Worm (Caenorhabditis elegans) whole organism, L4 larva: Measurements from ENCODE around the gene F08H9.3.
A peak's percentile ranks its signal among the peaks of the same experiment; 100 is the strongest.

Experiments
- F49E8.2 ChIP-seq: sonication (generic microtip); optimal IDR thresholded peaks from 2 replicates; lab custom pipeline; 2016; ENCODE audit warnings: missing compliant biosample characterization, mild to moderate bottlenecking, missing genetic modification characterization, borderline replicate concordance
- T26A8.4 ChIP-seq: fragments of 200-800 bp; sonication (Bioruptor generic); IDR thresholded peaks from 2 replicates; pipeline ENCODE4 v1.3.6; 2022; ENCODE audit warnings: missing genetic modification characterization, missing compliant biosample characterization
- Y105C5A.15 ChIP-seq: fragments of 200-800 bp; sonication (Bioruptor generic); IDR thresholded peaks from 2 replicates; pipeline ENCODE4 v1.3.6; 2022; ENCODE audit warnings: missing genetic modification characterization, missing compliant biosample characterization
- Y48G9A.11 ChIP-seq: fragments of 200-800 bp; sonication (Bioruptor generic); IDR thresholded peaks from 2 replicates; pipeline ENCODE4 v1.3.6; 2022; ENCODE audit warnings: missing genetic modification reagents, missing genetic modification characterization, missing compliant biosample characterization
- Y5F2A.4 ChIP-seq: fragments of 200-800 bp; sonication (Bioruptor generic); optimal IDR thresholded peaks from 2 replicates; lab custom pipeline; 2018; ENCODE audit warnings: mild to moderate bottlenecking, missing genetic modification characterization, missing compliant biosample characterization
- ZK546.5 ChIP-seq, 2 experiments: sonication (generic microtip); optimal IDR thresholded peaks; 2 replicates each; lab custom pipeline; 2017; ENCODE audit warnings: missing biosample characterization in 2 of 2, missing genetic modification characterization in 2 of 2
- aha-1 ChIP-seq: fragments of 150-350 bp; peaks from one replicate; lab custom pipeline; 2014; ENCODE audit warnings: missing biosample characterization, missing genetic modification characterization
- aly-2 ChIP-seq: sonication (generic microtip); optimal IDR thresholded peaks from 2 replicates; lab custom pipeline; 2018; ENCODE audit warnings: missing biosample characterization, missing genetic modification characterization
- ama-1 ChIP-seq: fragments of 150-350 bp; optimal IDR thresholded peaks from 2 replicates; lab custom pipeline; 2014; ENCODE audit warnings: inconsistent platforms, mixed read lengths
- arid-1 ChIP-seq: fragments of 200-800 bp; sonication (Bioruptor generic); conservative IDR thresholded peaks from 2 replicates; pipeline ENCODE4 v1.3.6; 2022; ENCODE audit warnings: missing genetic modification reagents, missing genetic modification characterization, missing compliant biosample characterization
- ceh-32 ChIP-seq: sonication (generic microtip); optimal IDR thresholded peaks from 2 replicates; lab custom pipeline; 2016; ENCODE audit warnings: mild to moderate bottlenecking, missing genetic modification characterization, missing compliant biosample characterization; ENCODE audit not compliant: poor library complexity
- ceh-44 ChIP-seq: fragments of 200-800 bp; sonication (Bioruptor generic); IDR thresholded peaks from 2 replicates; pipeline ENCODE4 v1.3.6; 2022; ENCODE audit warnings: missing genetic modification reagents, missing genetic modification characterization, missing compliant biosample characterization
- ceh-62 ChIP-seq: sonication (generic microtip); optimal IDR thresholded peaks from 2 replicates; lab custom pipeline; 2017; ENCODE audit warnings: missing biosample characterization, missing genetic modification characterization
- ceh-82 ChIP-seq: sonication (generic microtip); optimal IDR thresholded peaks from 2 replicates; lab custom pipeline; 2017; ENCODE audit warnings: missing biosample characterization, missing genetic modification characterization
- daf-16 ChIP-seq, 3 experiments: sonication (generic microtip); optimal IDR thresholded peaks; 2 replicates each; lab custom pipeline; 2016 to 2017; ENCODE audit warnings: missing genetic modification characterization in 3 of 3, missing genetic modification reagents in 3 of 3, mild to moderate bottlenecking in 2 of 3, missing compliant biosample characterization in 2 of 3, missing biosample characterization in 1 of 3, moderate library complexity in 1 of 3
- daf-19 ChIP-seq: fragments of 200-800 bp; sonication (Bioruptor generic); conservative IDR thresholded peaks from 2 replicates; pipeline ENCODE4 v1.3.6; 2022; ENCODE audit warnings: missing genetic modification characterization, missing compliant biosample characterization
- daf-8 ChIP-seq: fragments of 200-800 bp; sonication (Bioruptor generic); IDR thresholded peaks from 2 replicates; pipeline ENCODE4 v1.3.6; 2022; ENCODE audit warnings: missing genetic modification characterization, missing compliant biosample characterization
- dmd-8 ChIP-seq: fragments of 200-800 bp; sonication (Bioruptor generic); IDR thresholded peaks from 2 replicates; pipeline ENCODE4 v1.3.6; 2022; ENCODE audit warnings: missing genetic modification characterization, missing compliant biosample characterization
- egl-43 ChIP-seq: fragments of 200-800 bp; sonication (Bioruptor generic); IDR thresholded peaks from 2 replicates; pipeline ENCODE4 v1.3.6; 2022; ENCODE audit warnings: missing genetic modification reagents, missing genetic modification characterization, missing compliant biosample characterization
- gei-8 ChIP-seq: fragments of 200-800 bp; sonication (Bioruptor generic); optimal IDR thresholded peaks from 2 replicates; lab custom pipeline; 2018; ENCODE audit warnings: mild to moderate bottlenecking, missing genetic modification characterization, missing compliant biosample characterization
- hmg-1.1 ChIP-seq: fragments of 200-800 bp; sonication (Bioruptor generic); IDR thresholded peaks from 2 replicates; pipeline ENCODE4 v1.3.6; 2022; ENCODE audit warnings: missing genetic modification reagents, missing genetic modification characterization, missing compliant biosample characterization
- jun-1 ChIP-seq: fragments of 150-350 bp; optimal IDR thresholded peaks from 2 replicates; lab custom pipeline; 2014; ENCODE audit warnings: missing biosample characterization, missing genetic modification reagents, missing genetic modification characterization
- lim-7 ChIP-seq: fragments of 200-800 bp; sonication (Bioruptor generic); IDR thresholded peaks from 2 replicates; pipeline ENCODE4 v1.3.6; 2022; ENCODE audit warnings: missing genetic modification characterization, missing compliant biosample characterization
- lin-29 ChIP-seq: fragments of 200-800 bp; sonication (Bioruptor generic); IDR thresholded peaks from 2 replicates; pipeline ENCODE4 v1.3.6; 2022; ENCODE audit warnings: missing genetic modification reagents, missing genetic modification characterization, missing compliant biosample characterization
- lin-38 ChIP-seq: fragments of 200-800 bp; sonication (Bioruptor generic); IDR thresholded peaks from 2 replicates; pipeline ENCODE4 v1.3.6; 2022; ENCODE audit warnings: missing genetic modification reagents, missing genetic modification characterization, missing compliant biosample characterization
- lin-39 ChIP-seq: fragments of 150-350 bp; optimal IDR thresholded peaks from 2 replicates; lab custom pipeline; 2014; ENCODE audit warnings: missing biosample characterization, missing genetic modification reagents, missing genetic modification characterization
- lir-3 ChIP-seq: sonication (generic microtip); optimal IDR thresholded peaks from 2 replicates; lab custom pipeline; 2016; ENCODE audit warnings: mild to moderate bottlenecking, missing genetic modification characterization, missing compliant biosample characterization
- lsy-2 ChIP-seq, 2 experiments: fragments of 150-350 bp in 1 of 2; sonication (generic microtip) in 1 of 2; optimal IDR thresholded peaks; 2 replicates each; lab custom pipeline; 2014 to 2017; ENCODE audit warnings: missing biosample characterization in 2 of 2, missing genetic modification characterization in 2 of 2
- mep-1 ChIP-seq: fragments of 150-350 bp; sonication (generic microtip); optimal IDR thresholded peaks from 3 replicates; lab custom pipeline; 2014; ENCODE audit warnings: missing biosample characterization, missing genetic modification characterization
- mxl-2 ChIP-seq: fragments of 200-800 bp; sonication (Bioruptor generic); conservative IDR thresholded peaks from 2 replicates; pipeline ENCODE4 v1.3.6; 2022; ENCODE audit warnings: missing genetic modification reagents, missing genetic modification characterization, missing compliant biosample characterization
- nhr-102 ChIP-seq: sonication (generic microtip); optimal IDR thresholded peaks from 2 replicates; lab custom pipeline; 2016; ENCODE audit warnings: mild to moderate bottlenecking, missing genetic modification characterization, moderate library complexity, missing compliant biosample characterization
- nhr-111 ChIP-seq: fragments of 200-800 bp; sonication (Bioruptor generic); optimal IDR thresholded peaks from 2 replicates; lab custom pipeline; 2018; ENCODE audit warnings: mild to moderate bottlenecking, missing genetic modification characterization, missing compliant biosample characterization
- nhr-25 ChIP-seq: sonication (generic microtip); optimal IDR thresholded peaks from 2 replicates; lab custom pipeline; 2017; ENCODE audit warnings: missing genetic modification characterization, mild to moderate bottlenecking, missing compliant biosample characterization, antibody characterized with exemption, moderate library complexity, borderline replicate concordance; ENCODE audit not compliant: insufficient read depth
- nhr-41 ChIP-seq: fragments of 200-800 bp; sonication (Bioruptor generic); IDR thresholded peaks from 2 replicates; pipeline ENCODE4 v1.3.6; 2022; ENCODE audit warnings: missing genetic modification reagents, missing genetic modification characterization, missing compliant biosample characterization
- nhr-42 ChIP-seq: fragments of 200-800 bp; sonication (Bioruptor generic); IDR thresholded peaks from 2 replicates; pipeline ENCODE4 v1.3.6; 2022; ENCODE audit warnings: missing genetic modification characterization, missing compliant biosample characterization
- nhr-48 ChIP-seq: sonication (generic microtip); optimal IDR thresholded peaks from 2 replicates; lab custom pipeline; 2016; ENCODE audit warnings: mild to moderate bottlenecking, missing genetic modification characterization, missing compliant biosample characterization
- pha-4 ChIP-seq, 2 experiments: fragments of 150-350 bp in 1 of 2; fragments of 200-800 bp in 1 of 2; sonication (Bioruptor generic) in 1 of 2; IDR thresholded peaks in 1 of 2; optimal IDR thresholded peaks in 1 of 2; 2 replicates each; pipeline versions ENCODE4 v1.3.6 to Lab custom; 2014 to 2022; ENCODE audit warnings: missing genetic modification characterization in 2 of 2, missing genetic modification reagents in 2 of 2, missing biosample characterization in 1 of 2, missing compliant biosample characterization in 1 of 2
- php-3 ChIP-seq: fragments of 200-800 bp; sonication (Bioruptor generic); IDR thresholded peaks from 2 replicates; pipeline ENCODE4 v1.3.6; 2022; ENCODE audit warnings: missing genetic modification reagents, missing genetic modification characterization, missing compliant biosample characterization
- pqm-1 ChIP-seq: sonication (generic microtip); optimal IDR thresholded peaks from 2 replicates; lab custom pipeline; 2017; ENCODE audit warnings: missing biosample characterization, missing genetic modification characterization
- rbr-2 ChIP-seq: sonication (generic microtip); optimal IDR thresholded peaks from 2 replicates; lab custom pipeline; 2016; ENCODE audit warnings: missing genotype, missing genetic modification characterization, missing compliant biosample characterization
- sdz-12 ChIP-seq: fragments of 200-800 bp; sonication (Bioruptor generic); optimal IDR thresholded peaks from 2 replicates; lab custom pipeline; 2018; ENCODE audit warnings: mild to moderate bottlenecking, missing genetic modification characterization, missing compliant biosample characterization
- skn-1 ChIP-seq: fragments of 150-350 bp; optimal IDR thresholded peaks from 2 replicates; lab custom pipeline; 2014; ENCODE audit warnings: missing biosample characterization, missing genetic modification characterization
- snpc-4 ChIP-seq: fragments of 150-350 bp; optimal IDR thresholded peaks from 2 replicates; lab custom pipeline; 2014; ENCODE audit warnings: missing biosample characterization, missing genetic modification characterization
- tra-1 ChIP-seq: fragments of 200-800 bp; sonication (Bioruptor generic); IDR thresholded peaks from 2 replicates; pipeline ENCODE4 v1.3.6; 2022; ENCODE audit warnings: missing genetic modification reagents, missing genetic modification characterization, missing compliant biosample characterization
- unc-130 ChIP-seq: sonication (generic microtip); optimal IDR thresholded peaks from 2 replicates; lab custom pipeline; 2016; ENCODE audit warnings: missing genetic modification reagents, missing genetic modification characterization, missing compliant biosample characterization
- zag-1 ChIP-seq: fragments of 150-350 bp; optimal IDR thresholded peaks from 2 replicates; lab custom pipeline; 2014; ENCODE audit warnings: missing biosample characterization, missing genetic modification characterization
- zfp-2 ChIP-seq: sonication (generic microtip); optimal IDR thresholded peaks from 2 replicates; lab custom pipeline; 2016; ENCODE audit warnings: mild to moderate bottlenecking, missing genetic modification characterization, missing compliant biosample characterization

The F08H9.3 gene

DNA sequence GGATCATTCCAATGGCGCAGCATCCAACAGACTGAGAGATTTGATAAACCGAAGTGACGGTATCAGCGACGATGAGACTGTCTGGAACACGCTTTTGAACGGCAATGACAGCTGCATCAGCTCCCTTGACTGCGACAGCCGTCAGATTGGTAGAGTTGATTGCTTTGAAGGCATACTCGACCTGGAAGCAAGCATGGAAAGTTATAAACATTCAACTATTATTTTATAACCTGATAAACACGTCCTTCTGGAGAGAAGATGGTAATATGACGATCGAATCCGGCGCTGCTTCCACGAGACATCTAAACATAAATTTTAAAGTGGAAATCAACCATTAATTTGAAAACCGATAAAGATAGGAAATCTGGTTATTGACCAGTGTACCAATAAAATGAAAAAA lies 40.8 kb downstream of the F08H9.3 start, which contains the start of gene pas-1:
TSS of gene pas-1 (minus strand) at position 302 of the 400 bp plus-strand sequence.
- TF ChIP-seq gei-8, result no peak
- TF ChIP-seq Y105C5A.15, result 0 out of 2 replicates have a peak, but pooled peaks have one; percentile 12
- TF ChIP-seq arid-1, result 0 out of 2 replicates have a peak, but pooled peaks have one; percentile 6
- peak; percentile 38 for TF ChIP-seq aha-1 (tag; lab: Kevin White, UChicago)
- no peak for TF ChIP-seq F49E8.2 (tag; lab: Kevin White, UChicago)
- TF ChIP-seq T26A8.4 (GFP tag; lab: Robert Waterston, UW), result 0 out of 2 replicates have a peak, but pooled peaks have one; percentile 48
- no peak for TF ChIP-seq rbr-2 (tag; lab: Kevin White, UChicago)
- TF ChIP-seq nhr-102, result peak; percentile 29
- peak; percentile 15; the same call in 1 of the 2 replicates for TF ChIP-seq Y48G9A.11
- TF ChIP-seq pha-4 (GFP tag; IDR thresholded peaks at IDR 0.05; lab: Robert Waterston, UW), result 0 out of 2 replicates have a peak, but pooled peaks have one; percentile 40
- no peak for TF ChIP-seq pha-4 (tag; optimal IDR thresholded peaks at IDR 0.05; lab: Kevin White, UChicago)
- no peak for TF ChIP-seq mxl-2 (GFP tag; lab: Robert Waterston, UW)
- no peak for TF ChIP-seq daf-19 (GFP tag; lab: Robert Waterston, UW)
- no peak for TF ChIP-seq mep-1 (tag; lab: Kevin White, UChicago)
- TF ChIP-seq aly-2 (tag; lab: Kevin White, UChicago), result no peak
- no peak for TF ChIP-seq lir-3 (tag; lab: Kevin White, UChicago)
- peak; percentile 67 for TF ChIP-seq ama-1 (lab: Kevin White, UChicago)
- TF ChIP-seq lin-38 (GFP tag; lab: Robert Waterston, UW), result peak; percentile 60
- TF ChIP-seq egl-43, result peak; percentile 54
- TF ChIP-seq dmd-8, result peak; percentile 74

DNA sequence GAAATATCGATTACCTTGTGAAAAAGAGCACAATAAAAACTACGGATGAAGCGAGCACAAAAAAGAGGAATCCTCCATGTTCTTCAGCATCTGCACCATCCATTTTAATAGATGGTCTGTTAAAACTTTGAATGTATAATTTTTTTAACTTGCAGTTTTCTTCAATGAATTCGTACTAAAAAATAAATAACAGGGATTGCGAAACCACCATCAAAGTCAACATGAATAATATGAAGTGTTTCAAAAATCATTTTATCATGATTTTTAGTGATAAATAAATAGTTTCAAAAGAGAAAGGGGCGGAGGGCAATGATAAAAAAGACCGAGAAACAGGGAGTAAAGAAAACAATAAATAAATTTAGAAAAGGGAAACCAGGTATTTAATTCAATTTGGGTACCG lies 41.8 kb downstream of the F08H9.3 start, which contains the start of gene dhs-22:
TSS of gene dhs-22 (minus strand) at position 116 of the 400 bp plus-strand sequence.
- TF ChIP-seq lim-7 (GFP tag; lab: Robert Waterston, UW) (no peak), ZK546.5 (tag; optimal IDR thresholded peaks at IDR 0.05; lab: Kevin White, UChicago) (no peak), T26A8.4 (GFP tag; lab: Robert Waterston, UW) (no peak), mep-1 (tag; lab: Kevin White, UChicago) (peak; percentile 36), hmg-1.1 (GFP tag; lab: Robert Waterston, UW) (no peak), nhr-48 (no peak), aha-1 (tag; lab: Kevin White, UChicago) (no peak), nhr-111 (GFP tag; lab: Kevin White, UChicago) (no peak), nhr-25 (tag; lab: Kevin White, UChicago) (no peak), lin-38 (GFP tag; lab: Robert Waterston, UW) (0 out of 2 replicates have a peak, but pooled peaks have one; percentile 44), pqm-1 (tag; lab: Kevin White, UChicago) (peak; percentile 24), ceh-62 (no peak), aly-2 (tag; lab: Kevin White, UChicago) (no peak), nhr-41 (GFP tag; lab: Robert Waterston, UW) (no peak), ceh-44 (GFP tag; lab: Robert Waterston, UW) (no peak), Y5F2A.4 (GFP tag; lab: Kevin White, UChicago) (no peak), pha-4 (GFP tag; IDR thresholded peaks at IDR 0.05; lab: Robert Waterston, UW) (peak; percentile 49; the same call in 1 of the 2 replicates), pha-4 (tag; optimal IDR thresholded peaks at IDR 0.05; lab: Kevin White, UChicago) (no peak), zag-1 (tag; lab: Kevin White, UChicago) (no peak), arid-1 (no peak), lin-39 (no peak), jun-1 (tag; lab: Kevin White, UChicago) (no peak), tra-1 (GFP tag; lab: Robert Waterston, UW) (no peak), skn-1 (no peak), sdz-12 (GFP tag; lab: Kevin White, UChicago) (no peak), ceh-32 (tag; lab: Kevin White, UChicago) (no peak), daf-19 (GFP tag; lab: Robert Waterston, UW) (no peak), php-3 (no peak), nhr-42 (GFP tag; lab: Robert Waterston, UW) (no peak), egl-43 (no peak), lsy-2 (tag; optimal IDR thresholded peaks at IDR 0.05; lab: Kevin White, UChicago) (no peak), daf-8 (no peak), dmd-8 (no peak), snpc-4 (tag; lab: Kevin White, UChicago) (no peak), ceh-82 (tag; lab: Kevin White, UChicago) (no peak), lin-29 (GFP tag; lab: Robert Waterston, UW) (no peak), daf-16 (GFP tag; optimal IDR thresholded peaks at IDR 0.05; lab: Kevin White, UChicago) (no peak), daf-16 (tag; optimal IDR thresholded peaks at IDR 0.05; lab: Kevin White, UChicago) (peak; percentile 81), unc-130 (no peak), zfp-2 (tag; lab: Kevin White, UChicago) (no peak)
